Worm (Caenorhabditis elegans): ENCODE measurements around the gene F56C9.8.

DNA sequence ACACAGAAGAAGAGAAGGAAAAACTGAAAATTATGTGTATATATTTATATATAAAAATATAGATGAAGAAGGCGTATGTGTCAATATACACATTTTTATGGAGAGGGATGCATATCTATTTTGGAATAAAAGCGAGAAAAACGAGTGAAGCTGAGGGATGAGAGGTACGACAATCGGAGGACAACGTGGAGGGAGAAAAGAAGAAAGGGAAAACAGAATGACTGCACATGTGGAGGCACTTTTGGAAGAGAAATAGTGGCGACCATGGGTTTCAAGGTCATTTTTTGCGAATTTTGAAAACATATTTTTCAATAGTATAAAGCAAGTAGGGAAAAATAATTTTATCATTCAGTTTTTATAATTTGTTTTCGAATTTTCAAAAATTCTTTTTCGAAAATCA is 26.7 kb downstream of the F56C9.8 start:
- TF ChIP-seq ceh-62 (tag; optimal IDR thresholded peaks at IDR 0.05) (no peak), fkh-10 (GFP tag; optimal IDR thresholded peaks at IDR 0.05) (no peak), mxl-2 (GFP tag; conservative IDR thresholded peaks at IDR 0.05) (no peak), lin-15B (tag; optimal IDR thresholded peaks at IDR 0.05) (no peak), nhr-76 (tag; optimal IDR thresholded peaks at IDR 0.05) (no peak), ztf-11 (tag; optimal IDR thresholded peaks at IDR 0.05) (no peak), ceh-82 (tag; optimal IDR thresholded peaks at IDR 0.05) (no peak), unc-39 (tag; optimal IDR thresholded peaks at IDR 0.05) (no peak)
